Worm (Caenorhabditis elegans) whole organism, young adult: ENCODE data around the gene C50E10.1.

Experiments used
- F33H1.4 ChIP-seq: fragments of 200-800 bp; sonication (Bioruptor generic); IDR thresholded peaks from 2 replicates; pipeline ENCODE4 v1.3.6; 2022; ENCODE audit warnings: missing genetic modification reagents, missing genetic modification characterization, missing compliant biosample characterization
- F52B5.7 ChIP-seq: sonication (generic microtip); optimal IDR thresholded peaks from 2 replicates; lab custom pipeline; 2016; ENCODE audit warnings: mild to moderate bottlenecking, missing genetic modification characterization, missing compliant biosample characterization
- F55B11.4 ChIP-seq: sonication (generic microtip); optimal IDR thresholded peaks from 2 replicates; lab custom pipeline; 2016; ENCODE audit warnings: missing compliant biosample characterization, missing genetic modification characterization, borderline replicate concordance; ENCODE audit not compliant: insufficient read depth
- K12H6.12 ChIP-seq: fragments of 200-800 bp; sonication (Bioruptor generic); optimal IDR thresholded peaks from 2 replicates; lab custom pipeline; 2018; ENCODE audit warnings: mild to moderate bottlenecking, missing genetic modification characterization, missing compliant biosample characterization
- Y79H2A.3 ChIP-seq: fragments of 200-800 bp; sonication (Bioruptor generic); conservative IDR thresholded peaks from 2 replicates; pipeline ENCODE4 v1.3.6; 2022; ENCODE audit warnings: missing genetic modification reagents, missing genetic modification characterization, missing compliant biosample characterization
- atf-7 ChIP-seq: sonication (generic microtip); optimal IDR thresholded peaks from 2 replicates; lab custom pipeline; 2017; ENCODE audit warnings: mild to moderate bottlenecking, missing genetic modification characterization, missing compliant biosample characterization
- athp-1 ChIP-seq: sonication (generic microtip); optimal IDR thresholded peaks from 2 replicates; lab custom pipeline; 2017; ENCODE audit warnings: mild to moderate bottlenecking, missing genetic modification characterization, missing compliant biosample characterization
- attf-3 ChIP-seq: fragments of 200-800 bp; sonication (Bioruptor generic); conservative IDR thresholded peaks from 2 replicates; pipeline ENCODE4 v1.3.6; 2022; ENCODE audit warnings: missing genetic modification reagents, missing genetic modification characterization, missing compliant biosample characterization
- bed-2 ChIP-seq: fragments of 200-800 bp; sonication (Bioruptor generic); IDR thresholded peaks from 2 replicates; pipeline ENCODE4 v1.3.6; 2022; ENCODE audit warnings: missing genetic modification reagents, missing genetic modification characterization, missing compliant biosample characterization
- cebp-2 ChIP-seq: fragments of 200-800 bp; sonication (Bioruptor generic); IDR thresholded peaks from 2 replicates; pipeline ENCODE4 v1.3.6; 2022; ENCODE audit warnings: missing genetic modification characterization, missing compliant biosample characterization
- ceh-27 ChIP-seq: fragments of 200-800 bp; sonication (Bioruptor generic); optimal IDR thresholded peaks from 2 replicates; lab custom pipeline; 2018; ENCODE audit warnings: mild to moderate bottlenecking, missing genetic modification characterization, moderate library complexity, missing compliant biosample characterization
- ceh-40 ChIP-seq: fragments of 200-800 bp; sonication (Bioruptor generic); IDR thresholded peaks from 2 replicates; pipeline ENCODE4 v1.3.6; 2022; ENCODE audit warnings: missing genetic modification characterization, missing compliant biosample characterization
- ceh-58 ChIP-seq: fragments of 200-800 bp; sonication (Bioruptor generic); IDR thresholded peaks from 2 replicates; pipeline ENCODE4 v1.3.6; 2022; ENCODE audit warnings: missing genetic modification characterization, missing compliant biosample characterization
- ceh-79 ChIP-seq: sonication (generic microtip); optimal IDR thresholded peaks from 2 replicates; lab custom pipeline; 2017; ENCODE audit warnings: mild to moderate bottlenecking, missing genetic modification characterization, missing compliant biosample characterization
- dpl-1 ChIP-seq: fragments of 150-350 bp; optimal IDR thresholded peaks from 2 replicates; lab custom pipeline; 2014; ENCODE audit warnings: missing biosample characterization, missing genetic modification reagents, missing genetic modification characterization
- efl-1 ChIP-seq: fragments of 150-350 bp; optimal IDR thresholded peaks from 2 replicates; lab custom pipeline; 2014; ENCODE audit warnings: missing biosample characterization, missing genetic modification reagents, missing genetic modification characterization
- egl-44 ChIP-seq: fragments of 200-800 bp; sonication (Bioruptor generic); IDR thresholded peaks from 2 replicates; pipeline ENCODE4 v1.3.6; 2022; ENCODE audit warnings: missing genetic modification reagents, missing genetic modification characterization, missing compliant biosample characterization
- him-1 ChIP-seq: sonication (generic microtip); optimal IDR thresholded peaks from 2 replicates; lab custom pipeline; 2016; ENCODE audit warnings: missing genotype, missing genetic modification reagents, missing genetic modification characterization, missing compliant biosample characterization
- hlh-12 ChIP-seq: sonication (generic microtip); optimal IDR thresholded peaks from 2 replicates; lab custom pipeline; 2016; ENCODE audit warnings: missing genetic modification characterization, missing compliant biosample characterization
- hmg-1.2 ChIP-seq: fragments of 200-800 bp; sonication (Bioruptor generic); IDR thresholded peaks from 2 replicates; pipeline ENCODE4 v1.3.6; 2022; ENCODE audit warnings: missing genetic modification reagents, missing genetic modification characterization, missing compliant biosample characterization
- let-526 ChIP-seq: fragments of 200-800 bp; sonication (Bioruptor generic); IDR thresholded peaks from 2 replicates; pipeline ENCODE4 v1.3.6; 2022; ENCODE audit warnings: missing genetic modification reagents, missing genetic modification characterization, missing compliant biosample characterization
- lin-35 ChIP-seq, 3 experiments: fragments of 150-350 bp in 2 of 3; sonication (generic microtip) in 1 of 3; optimal IDR thresholded peaks; 2 replicates each; lab custom pipeline; 2014 to 2018; ENCODE audit warnings: missing biosample characterization in 3 of 3, missing genetic modification characterization in 3 of 3, missing genetic modification reagents in 3 of 3
- lin-40 ChIP-seq: sonication (generic microtip); optimal IDR thresholded peaks from 2 replicates; lab custom pipeline; 2016; ENCODE audit warnings: missing genetic modification characterization, mild to moderate bottlenecking, missing compliant biosample characterization, missing genotype, missing genetic modification reagents
- lin-54 ChIP-seq: fragments of 200-800 bp; sonication (Bioruptor generic); optimal IDR thresholded peaks from 2 replicates; lab custom pipeline; 2018; ENCODE audit warnings: mild to moderate bottlenecking, missing genetic modification characterization, missing compliant biosample characterization
- lir-1 ChIP-seq: fragments of 200-800 bp; sonication (Bioruptor generic); conservative IDR thresholded peaks from 2 replicates; pipeline ENCODE4 v1.3.6; 2022; ENCODE audit warnings: missing genetic modification reagents, missing genetic modification characterization, missing compliant biosample characterization
- lsl-1 ChIP-seq: fragments of 200-800 bp; sonication (Bioruptor generic); optimal IDR thresholded peaks from 2 replicates; lab custom pipeline; 2018; ENCODE audit warnings: mild to moderate bottlenecking, missing genetic modification characterization, moderate library complexity, missing compliant biosample characterization
- lsy-27 ChIP-seq: sonication (generic microtip); optimal IDR thresholded peaks from 2 replicates; lab custom pipeline; 2017; ENCODE audit warnings: missing genetic modification characterization, mild to moderate bottlenecking, missing compliant biosample characterization, antibody characterized with exemption, missing genotype, borderline replicate concordance; ENCODE audit not compliant: insufficient read depth
- madf-10 ChIP-seq: sonication (generic microtip); optimal IDR thresholded peaks from 2 replicates; lab custom pipeline; 2016; ENCODE audit warnings: mild to moderate bottlenecking, missing genetic modification characterization, missing compliant biosample characterization
- madf-3 ChIP-seq: fragments of 200-800 bp; sonication (Bioruptor generic); IDR thresholded peaks from 2 replicates; pipeline ENCODE4 v1.3.6; 2022; ENCODE audit warnings: missing genetic modification reagents, missing genetic modification characterization, missing compliant biosample characterization
- madf-8 ChIP-seq: fragments of 200-800 bp; sonication (Bioruptor generic); conservative IDR thresholded peaks from 2 replicates; pipeline ENCODE4 v1.3.6; 2022; ENCODE audit warnings: missing genetic modification reagents, missing genetic modification characterization, missing compliant biosample characterization
- mel-28 ChIP-seq: sonication (generic microtip); optimal IDR thresholded peaks from 2 replicates; lab custom pipeline; 2016; ENCODE audit warnings: borderline replicate concordance, mild to moderate bottlenecking, missing genetic modification characterization, missing compliant biosample characterization
- mes-4 ChIP-seq: sonication (generic microtip); optimal IDR thresholded peaks from 2 replicates; lab custom pipeline; 2016; ENCODE audit warnings: missing genotype, missing genetic modification characterization, missing compliant biosample characterization
- nfya-1 ChIP-seq: sonication (generic microtip); optimal IDR thresholded peaks from 2 replicates; lab custom pipeline; 2017; ENCODE audit warnings: antibody characterized with exemption, missing compliant biosample characterization, missing genetic modification characterization, borderline replicate concordance; ENCODE audit not compliant: insufficient read depth
- nfyb-1 ChIP-seq: fragments of 200-800 bp; sonication (Bioruptor generic); IDR thresholded peaks from 2 replicates; pipeline ENCODE4 v1.3.6; 2022; ENCODE audit warnings: missing genetic modification reagents, missing genetic modification characterization, missing compliant biosample characterization
- nhr-120 ChIP-seq: fragments of 200-800 bp; sonication (Bioruptor generic); IDR thresholded peaks from 2 replicates; pipeline ENCODE4 v1.3.6; 2022; ENCODE audit warnings: missing genetic modification characterization, missing compliant biosample characterization
- nhr-179 ChIP-seq: sonication (generic microtip); optimal IDR thresholded peaks from 2 replicates; lab custom pipeline; 2016; ENCODE audit warnings: mild to moderate bottlenecking, missing genetic modification characterization, missing compliant biosample characterization
- nhr-90 ChIP-seq: sonication (generic microtip); optimal IDR thresholded peaks from 2 replicates; lab custom pipeline; 2016; ENCODE audit warnings: missing genotype, mild to moderate bottlenecking, missing genetic modification characterization, missing compliant biosample characterization
- repo-1 ChIP-seq: sonication (generic microtip); optimal IDR thresholded peaks from 2 replicates; lab custom pipeline; 2017; ENCODE audit warnings: mild to moderate bottlenecking, missing genetic modification characterization, missing compliant biosample characterization
- rpc-1 ChIP-seq, 2 experiments: fragments of 150-350 bp in 1 of 2; sonication (generic microtip) in 1 of 2; optimal IDR thresholded peaks; 2 replicates each; lab custom pipeline; 2014 to 2018; ENCODE audit warnings: missing biosample characterization in 1 of 2, missing genetic modification characterization in 1 of 2, missing genetic modification reagents in 1 of 2, missing genotype in 1 of 2
- sea-2 ChIP-seq: fragments of 200-800 bp; sonication (Bioruptor generic); IDR thresholded peaks from 2 replicates; pipeline ENCODE4 v1.3.6; 2022; ENCODE audit warnings: missing genetic modification characterization, missing compliant biosample characterization
- snpc-1.1 ChIP-seq: sonication (generic microtip); optimal IDR thresholded peaks from 2 replicates; lab custom pipeline; 2017; ENCODE audit warnings: missing genetic modification characterization, mild to moderate bottlenecking, missing compliant biosample characterization, antibody characterized with exemption, moderate library complexity, missing genotype, missing genetic modification reagents; ENCODE audit not compliant: insufficient read depth
- somi-1 ChIP-seq: fragments of 200-800 bp; sonication (Bioruptor generic); optimal IDR thresholded peaks from 2 replicates; lab custom pipeline; 2018; ENCODE audit warnings: mild to moderate bottlenecking, missing genetic modification characterization, missing compliant biosample characterization
- tbx-9 ChIP-seq: sonication (generic microtip); optimal IDR thresholded peaks from 2 replicates; lab custom pipeline; 2016; ENCODE audit warnings: borderline replicate concordance, missing genetic modification characterization, inconsistent platforms, missing compliant biosample characterization
- tlf-1 ChIP-seq: fragments of 200-800 bp; sonication (Bioruptor generic); optimal IDR thresholded peaks from 2 replicates; lab custom pipeline; 2018; ENCODE audit warnings: mild to moderate bottlenecking, missing genetic modification characterization, missing compliant biosample characterization
- ztf-18 ChIP-seq: sonication (generic microtip); optimal IDR thresholded peaks from 2 replicates; lab custom pipeline; 2016; ENCODE audit warnings: missing genotype, mild to moderate bottlenecking, missing genetic modification characterization, missing compliant biosample characterization
- ztf-22 ChIP-seq: fragments of 200-800 bp; sonication (Bioruptor generic); optimal IDR thresholded peaks from 2 replicates; lab custom pipeline; 2018; ENCODE audit warnings: mild to moderate bottlenecking, missing genetic modification characterization, moderate library complexity, missing compliant biosample characterization
- ztf-25 ChIP-seq: fragments of 200-800 bp; sonication (Bioruptor generic); IDR thresholded peaks from 2 replicates; pipeline ENCODE4 v1.3.6; 2022; ENCODE audit warnings: missing genetic modification reagents, missing genetic modification characterization, missing compliant biosample characterization
- ztf-26 ChIP-seq: sonication (generic microtip); optimal IDR thresholded peaks from 2 replicates; lab custom pipeline; 2017; ENCODE audit warnings: missing genetic modification characterization, missing compliant biosample characterization
- ztf-6 ChIP-seq: fragments of 200-800 bp; sonication (Bioruptor generic); IDR thresholded peaks from 2 replicates; pipeline ENCODE4 v1.3.6; 2022; ENCODE audit warnings: missing genetic modification reagents, missing genetic modification characterization, missing compliant biosample characterization

Gene C50E10.1

ce11 chrII:12339152-12339551 is 36.9 kb upstream of the C50E10.1 start:
- no peak for TF ChIP-seq nfya-1
- no peak for TF ChIP-seq let-526 (GFP tag; lab: Robert Waterston, UW)
- peak; percentile 56 for TF ChIP-seq ceh-27
- no peak for TF ChIP-seq F52B5.7 (tag; lab: Kevin White, UChicago)
- no peak for TF ChIP-seq snpc-1.1 (tag; lab: Kevin White, UChicago)
- TF ChIP-seq sea-2 (GFP tag; lab: Robert Waterston, UW): no peak
- no peak for TF ChIP-seq lsy-27 (tag; lab: Kevin White, UChicago)
- TF ChIP-seq lin-40 (tag; lab: Kevin White, UChicago): peak; percentile 59
- TF ChIP-seq mes-4 (tag; lab: Kevin White, UChicago): no peak
- no peak for TF ChIP-seq atf-7 (tag; lab: Kevin White, UChicago)
- no peak for TF ChIP-seq madf-3 (GFP tag; lab: Robert Waterston, UW)
- TF ChIP-seq ztf-18 (tag; lab: Kevin White, UChicago): no peak
- TF ChIP-seq ztf-25: no peak
- TF ChIP-seq ztf-6 (GFP tag; lab: Robert Waterston, UW): no peak
- no peak for TF ChIP-seq egl-44
- TF ChIP-seq lin-35 (GFP tag; optimal IDR thresholded peaks at IDR 0.05; lab: Kevin White, UChicago): peak in 1 of 3 experiments; percentile 10
- no peak for TF ChIP-seq ztf-26
- TF ChIP-seq hmg-1.2 (GFP tag; lab: Robert Waterston, UW): peak; percentile 90
- no peak for TF ChIP-seq hlh-12 (tag; lab: Kevin White, UChicago)
- TF ChIP-seq ceh-79 (tag; lab: Kevin White, UChicago): no peak
- no peak for TF ChIP-seq ceh-58 (GFP tag; lab: Robert Waterston, UW)
- no peak for TF ChIP-seq F55B11.4 (tag; lab: Kevin White, UChicago)
- no peak for TF ChIP-seq ceh-40 (GFP tag; lab: Robert Waterston, UW)
- no peak for TF ChIP-seq mel-28 (tag; lab: Kevin White, UChicago)
- peak; percentile 0 for TF ChIP-seq K12H6.12 (tag; lab: Kevin White, UChicago)
- TF ChIP-seq him-1 (tag; lab: Kevin White, UChicago): no peak
- no peak for TF ChIP-seq bed-2 (GFP tag; lab: Robert Waterston, UW)
- no peak for TF ChIP-seq lsl-1 (GFP tag; lab: Kevin White, UChicago)
- TF ChIP-seq Y79H2A.3 (GFP tag; lab: Robert Waterston, UW): no peak
- TF ChIP-seq lir-1: peak; percentile 96
- TF ChIP-seq tlf-1: no peak
- no peak for TF ChIP-seq F33H1.4 (GFP tag; lab: Robert Waterston, UW)
- TF ChIP-seq dpl-1 (GFP tag; lab: Kevin White, UChicago): no peak
- no peak for TF ChIP-seq ztf-22 (GFP tag; lab: Kevin White, UChicago)
- no peak for TF ChIP-seq nhr-120
- no peak for TF ChIP-seq somi-1
- TF ChIP-seq madf-10: no peak
- TF ChIP-seq athp-1: no peak
- no peak for TF ChIP-seq efl-1
- TF ChIP-seq cebp-2 (GFP tag; lab: Robert Waterston, UW): no peak
- TF ChIP-seq nhr-179 (tag; lab: Kevin White, UChicago): no peak
- TF ChIP-seq lin-54: no peak
- TF ChIP-seq rpc-1 (optimal IDR thresholded peaks at IDR 0.05; lab: Kevin White, UChicago): no peak
- TF ChIP-seq rpc-1 (tag; optimal IDR thresholded peaks at IDR 0.05; lab: Kevin White, UChicago): no peak
- no peak for TF ChIP-seq repo-1 (tag; lab: Kevin White, UChicago)
- peak; percentile 98 for TF ChIP-seq nfyb-1
- no peak for TF ChIP-seq tbx-9 (tag; lab: Kevin White, UChicago)
- TF ChIP-seq nhr-90: no peak
- TF ChIP-seq attf-3 (GFP tag; lab: Robert Waterston, UW): no peak
- TF ChIP-seq madf-8 (GFP tag; lab: Robert Waterston, UW): no peak
